Fruit fly (Drosophila melanogaster) whole organism, embryonic: ENCODE data around the gene P5CDh1.

Experiments
- C15 ChIP-seq: fragments of 200-800 bp; sonication (Bioruptor generic); IDR thresholded peaks from 3 replicates; pipeline ENCODE4 v1.3.6; 2022; ENCODE audit warnings: missing biosample characterization, missing genetic modification characterization
- CG10267 ChIP-seq: fragments of 200-800 bp; sonication (Bioruptor generic); optimal IDR thresholded peaks from 2 replicates; lab custom pipeline; 2018; ENCODE audit warnings: missing biosample characterization, mild to moderate bottlenecking, missing genetic modification characterization, moderate library complexity
- CG11085 ChIP-seq: fragments of 200-800 bp; sonication (Bioruptor generic); IDR thresholded peaks from 2 replicates; pipeline ENCODE4 v1.3.6; 2022; ENCODE audit warnings: missing biosample characterization, missing genetic modification characterization
- CG12104 ChIP-seq: fragments of 200-800 bp; sonication (Bioruptor generic); optimal IDR thresholded peaks from 3 replicates; lab custom pipeline; 2016; ENCODE audit warnings: missing biosample characterization, missing genetic modification characterization
- CG13424 ChIP-seq: fragments of 200-800 bp; sonication (Bioruptor generic); optimal IDR thresholded peaks from 2 replicates; lab custom pipeline; 2019; ENCODE audit warnings: missing biosample characterization, mild to moderate bottlenecking, missing genetic modification characterization, moderate library complexity
- CG13775 ChIP-seq: fragments of 200-800 bp; sonication (Bioruptor generic); optimal IDR thresholded peaks from 3 replicates; lab custom pipeline; 2017; ENCODE audit warnings: missing biosample characterization, mild to moderate bottlenecking, missing genetic modification characterization
- CG14965 ChIP-seq: fragments of 200-800 bp; sonication (Bioruptor generic); optimal IDR thresholded peaks from 2 replicates; lab custom pipeline; 2016; ENCODE audit warnings: missing biosample characterization, missing genetic modification characterization, borderline replicate concordance
- CG18764 ChIP-seq: fragments of 200-800 bp; sonication (Bioruptor generic); optimal IDR thresholded peaks from 3 replicates; lab custom pipeline; 2016; ENCODE audit warnings: missing biosample characterization, missing genetic modification characterization
- CG30020 ChIP-seq: fragments of 200-800 bp; optimal IDR thresholded peaks from 2 replicates; lab custom pipeline; 2019; ENCODE audit warnings: missing biosample characterization, mild to moderate bottlenecking, missing genetic modification characterization, moderate library complexity
- CG31388 ChIP-seq: fragments of 200-800 bp; sonication (Bioruptor generic); optimal IDR thresholded peaks from 2 replicates; lab custom pipeline; 2016; ENCODE audit warnings: missing biosample characterization, missing genetic modification characterization
- CG31441 ChIP-seq: fragments of 200-800 bp; sonication (Bioruptor generic); IDR thresholded peaks from 2 replicates; pipeline ENCODE4 v1.3.6; 2022; ENCODE audit warnings: missing biosample characterization, missing genetic modification characterization
- CG3407 ChIP-seq: fragments of 200-800 bp; sonication (Bioruptor generic); optimal IDR thresholded peaks from 2 replicates; lab custom pipeline; 2018; ENCODE audit warnings: missing biosample characterization, mild to moderate bottlenecking, missing genetic modification characterization
- CG34376 ChIP-seq: fragments of 200-800 bp; sonication (Bioruptor generic); optimal IDR thresholded peaks from 2 replicates; lab custom pipeline; 2018; ENCODE audit warnings: missing biosample characterization, mild to moderate bottlenecking, missing genetic modification characterization
- CG4854 ChIP-seq: fragments of 200-800 bp; sonication (Bioruptor generic); optimal IDR thresholded peaks from 2 replicates; lab custom pipeline; 2016; ENCODE audit warnings: missing biosample characterization, missing genetic modification characterization, inconsistent platforms
- CG6813 ChIP-seq: fragments of 200-800 bp; sonication (Bioruptor generic); optimal IDR thresholded peaks from 2 replicates; lab custom pipeline; 2017; ENCODE audit warnings: missing biosample characterization, missing genetic modification characterization, mild to moderate bottlenecking, moderate library complexity, missing genetic modification reagents
- CG7556 ChIP-seq: fragments of 200-800 bp; sonication (Bioruptor generic); optimal IDR thresholded peaks from 2 replicates; lab custom pipeline; 2017; ENCODE audit warnings: missing biosample characterization, mild to moderate bottlenecking, missing genetic modification characterization
- CG7839 ChIP-seq: fragments of 200-800 bp; sonication (Bioruptor generic); optimal IDR thresholded peaks from 3 replicates; lab custom pipeline; 2018; ENCODE audit warnings: missing biosample characterization, mild to moderate bottlenecking, missing genetic modification characterization, moderate library complexity
- CG8944 ChIP-seq: fragments of 200-800 bp; sonication (Bioruptor generic); optimal IDR thresholded peaks from 3 replicates; lab custom pipeline; 2016; ENCODE audit warnings: missing biosample characterization, missing genetic modification characterization
- CG9437 ChIP-seq: fragments of 200-800 bp; sonication (Bioruptor generic); optimal IDR thresholded peaks from 2 replicates; lab custom pipeline; 2018; ENCODE audit warnings: missing biosample characterization, mild to moderate bottlenecking, missing genetic modification characterization
- Camta ChIP-seq: fragments of 200-800 bp; sonication (Bioruptor generic); optimal IDR thresholded peaks from 2 replicates; lab custom pipeline; 2016; ENCODE audit warnings: missing biosample characterization, missing genetic modification characterization
- Dbx ChIP-seq: fragments of 200-800 bp; sonication (Bioruptor generic); IDR thresholded peaks from 3 replicates; pipeline ENCODE4 v1.3.6; 2022; ENCODE audit warnings: missing biosample characterization, missing genetic modification characterization
- Dp ChIP-seq: fragments of 200-800 bp; sonication (Bioruptor generic); optimal IDR thresholded peaks from 2 replicates; lab custom pipeline; 2018; ENCODE audit warnings: missing biosample characterization, mild to moderate bottlenecking, missing genetic modification characterization, moderate library complexity
- Gug ChIP-seq: fragments of 200-800 bp; sonication (Bioruptor generic); IDR thresholded peaks from 4 replicates; pipeline ENCODE4 v1.3.6; 2022; ENCODE audit warnings: missing biosample characterization, missing genetic modification characterization
- HLHmδ ChIP-seq: fragments of 200-800 bp; sonication (Bioruptor generic); optimal IDR thresholded peaks from 2 replicates; lab custom pipeline; 2018; ENCODE audit warnings: missing biosample characterization, mild to moderate bottlenecking, missing genetic modification characterization, moderate library complexity
- Hand ChIP-seq: fragments of 200-800 bp; sonication (Bioruptor generic); optimal IDR thresholded peaks from 2 replicates; lab custom pipeline; 2017; ENCODE audit warnings: mild to moderate bottlenecking, missing biosample characterization, missing genetic modification reagents, missing genetic modification characterization
- HmgZ ChIP-seq: fragments of 200-800 bp; sonication (Bioruptor generic); optimal IDR thresholded peaks from 2 replicates; lab custom pipeline; 2018; ENCODE audit warnings: missing biosample characterization, mild to moderate bottlenecking, missing genetic modification characterization
- Hr3 ChIP-seq: fragments of 200-800 bp; sonication (Bioruptor generic); optimal IDR thresholded peaks from 3 replicates; lab custom pipeline; 2016; ENCODE audit warnings: missing biosample characterization, missing genetic modification characterization
- Max ChIP-seq: fragments of 200-800 bp; sonication (Bioruptor generic); optimal IDR thresholded peaks from 2 replicates; lab custom pipeline; 2016; ENCODE audit warnings: missing biosample characterization, mild to moderate bottlenecking, missing genetic modification characterization
- Med ChIP-seq: fragments of 200-800 bp; sonication (Bioruptor generic); peaks from one replicate; lab custom pipeline; 2016; ENCODE audit warnings: missing biosample characterization, missing genetic modification characterization, mild to moderate bottlenecking, inconsistent platforms, moderate library complexity
- PHDP ChIP-seq: fragments of 200-800 bp; sonication (Bioruptor generic); optimal IDR thresholded peaks from 3 replicates; lab custom pipeline; 2018; ENCODE audit warnings: missing biosample characterization, mild to moderate bottlenecking, missing genetic modification characterization, moderate library complexity
- Poxn ChIP-seq: fragments of 200-800 bp; sonication (Bioruptor generic); IDR thresholded peaks from 2 replicates; pipeline ENCODE4 v1.3.6; 2022; ENCODE audit warnings: missing biosample characterization, missing genetic modification characterization
- Sin3A ChIP-seq: fragments of >200 bp; optimal IDR thresholded peaks from 2 replicates; lab custom pipeline; 2018
- Six4 ChIP-seq: fragments of 200-800 bp; sonication (Bioruptor generic); optimal IDR thresholded peaks from 2 replicates; lab custom pipeline; 2016; ENCODE audit warnings: missing biosample characterization, missing genetic modification characterization
- Sry-δ ChIP-seq: fragments of 200-800 bp; sonication (Bioruptor generic); optimal IDR thresholded peaks from 2 replicates; lab custom pipeline; 2016; ENCODE audit warnings: missing biosample characterization, missing genetic modification characterization
- Stat92E ChIP-seq, 3 experiments: fragments of >200 bp in 2 of 3; fragments of 200-800 bp in 1 of 3; sonication (Bioruptor generic) in 1 of 3; optimal IDR thresholded peaks; 2 replicates each; lab custom pipeline; 2017 to 2019; ENCODE audit warnings: missing biosample characterization in 3 of 3, missing genetic modification characterization in 3 of 3, mild to moderate bottlenecking in 1 of 3, moderate library complexity in 1 of 3
- Xbp1 ChIP-seq: fragments of 200-800 bp; sonication (Bioruptor generic); optimal IDR thresholded peaks from 3 replicates; lab custom pipeline; 2016; ENCODE audit warnings: missing biosample characterization, mild to moderate bottlenecking, missing genetic modification characterization
- Xrp1 ChIP-seq: fragments of 200-800 bp; sonication (Bioruptor generic); IDR thresholded peaks from 2 replicates; pipeline ENCODE4 v1.3.6; 2022; ENCODE audit warnings: missing biosample characterization, missing genetic modification characterization
- bsh ChIP-seq, 2 experiments: fragments of 200-800 bp; sonication (Bioruptor generic); optimal IDR thresholded peaks; 2 replicates each; lab custom pipeline; 2017 to 2018; ENCODE audit warnings: mild to moderate bottlenecking in 2 of 2, missing biosample characterization in 2 of 2, missing genetic modification characterization in 2 of 2, moderate library complexity in 1 of 2
- crol ChIP-seq: fragments of 200-800 bp; sonication (Bioruptor generic); IDR thresholded peaks from 2 replicates; pipeline ENCODE4 v1.3.6; 2022; ENCODE audit warnings: missing biosample characterization, missing genetic modification characterization
- cwo ChIP-seq: fragments of 200-800 bp; sonication (Bioruptor generic); optimal IDR thresholded peaks from 3 replicates; lab custom pipeline; 2017; ENCODE audit warnings: missing biosample characterization, missing genetic modification characterization, mild to moderate bottlenecking, moderate library complexity, missing genetic modification reagents
- disco-r ChIP-seq: fragments of 200-800 bp; sonication (Bioruptor generic); optimal IDR thresholded peaks from 2 replicates; lab custom pipeline; 2016; ENCODE audit warnings: missing biosample characterization, missing genetic modification characterization
- dmrt11E ChIP-seq: fragments of 200-800 bp; sonication (Bioruptor generic); optimal IDR thresholded peaks from 3 replicates; lab custom pipeline; 2018; ENCODE audit warnings: missing biosample characterization, mild to moderate bottlenecking, missing genetic modification characterization, moderate library complexity
- org-1 ChIP-seq: fragments of 200-800 bp; sonication (Bioruptor generic); optimal IDR thresholded peaks from 2 replicates; lab custom pipeline; 2017; ENCODE audit warnings: missing biosample characterization, missing genetic modification characterization
- otp ChIP-seq: fragments of 200-800 bp; sonication (Bioruptor generic); IDR thresholded peaks from 3 replicates; pipeline ENCODE4, ENCODE4 v1.3.6; 2022; ENCODE audit warnings: missing biosample characterization, missing genetic modification characterization
- phol ChIP-seq: fragments of 200-800 bp; sonication (Bioruptor generic); optimal IDR thresholded peaks from 3 replicates; lab custom pipeline; 2018; ENCODE audit warnings: missing biosample characterization, mild to moderate bottlenecking, missing genetic modification characterization, moderate library complexity
- psq ChIP-seq: fragments of 200-800 bp; sonication (Bioruptor generic); optimal IDR thresholded peaks from 2 replicates; lab custom pipeline; 2017; ENCODE audit warnings: missing biosample characterization, missing genetic modification characterization
- pzg ChIP-seq: fragments of 200-800 bp; sonication (Bioruptor generic); optimal IDR thresholded peaks from 3 replicates; lab custom pipeline; 2018; ENCODE audit warnings: missing biosample characterization, mild to moderate bottlenecking, missing genetic modification characterization, moderate library complexity
- sob ChIP-seq: fragments of 200-800 bp; sonication (Bioruptor generic); IDR thresholded peaks from 2 replicates; pipeline ENCODE4 v1.3.6; 2022; ENCODE audit warnings: missing biosample characterization, missing genetic modification characterization
- tgo ChIP-seq: fragments of 200-800 bp; sonication (Bioruptor generic); IDR thresholded peaks from 3 replicates; pipeline ENCODE4 v1.3.6; 2022; ENCODE audit warnings: missing biosample characterization, missing genetic modification characterization
- wek ChIP-seq: fragments of 200-800 bp; sonication (Bioruptor generic); optimal IDR thresholded peaks from 3 replicates; lab custom pipeline; 2018; ENCODE audit warnings: missing biosample characterization, mild to moderate bottlenecking, missing genetic modification characterization, moderate library complexity

The P5CDh1 gene

DNA sequence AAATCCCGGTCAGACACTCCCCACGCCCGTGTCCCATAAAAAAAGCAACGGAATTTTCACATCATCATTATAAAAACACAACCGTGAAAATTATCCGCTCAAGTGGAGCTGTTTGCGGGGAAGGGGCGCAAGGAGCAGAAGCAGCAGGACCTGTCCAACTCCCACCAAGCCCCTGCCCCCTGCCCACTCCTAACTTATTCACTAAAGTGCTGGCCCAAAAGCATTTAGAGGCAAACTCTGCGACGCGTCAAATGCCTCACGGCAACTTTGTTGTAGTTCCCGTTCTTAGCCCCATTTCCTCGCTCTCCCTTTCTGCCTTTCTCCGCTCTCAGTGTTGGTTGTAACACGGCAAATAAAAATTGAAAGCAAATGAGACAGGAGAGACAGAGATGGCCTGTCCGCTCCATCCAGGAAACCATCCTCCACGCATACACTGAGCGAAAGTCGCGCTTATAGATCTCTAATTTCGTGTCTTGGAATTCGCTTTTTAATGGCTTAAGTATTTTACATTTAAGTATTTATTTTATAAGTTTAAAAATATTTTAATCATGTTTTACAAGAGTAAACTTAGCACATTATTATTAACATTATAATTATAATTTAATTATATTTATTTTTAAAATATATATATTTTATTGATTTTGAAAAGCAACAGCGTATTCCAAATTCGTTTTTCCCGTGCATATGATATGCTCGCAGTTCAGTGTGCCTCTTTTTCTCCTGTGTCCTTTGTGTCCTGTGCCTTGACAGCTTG, 18.3 kb upstream of the P5CDh1 start:
- TF ChIP-seq Hand (GFP tag; lab: Kevin White, UChicago) (peak; percentile 22), Xbp1 (GFP tag; lab: Kevin White, UChicago) (peak; percentile 6), Xrp1 (GFP tag; lab: Robert Waterston, UW) (no peak; the same call in 1 of the 2 replicates), disco-r (no peak), sob (GFP tag; lab: Robert Waterston, UW) (no peak), psq (GFP tag; lab: Kevin White, UChicago) (no peak), pzg (GFP tag; lab: Kevin White, UChicago) (no peak), CG4854 (no peak), C15 (GFP tag; lab: Robert Waterston, UW) (no peak), CG14965 (GFP tag; lab: Kevin White, UChicago) (no peak), Stat92E (GFP tag; optimal IDR thresholded peaks at IDR 0.05; lab: Kevin White, UChicago) (no peak), CG7839 (tag; lab: Kevin White, UChicago) (peak; percentile 60), Gug (GFP tag; lab: Robert Waterston, UW) (no peak), otp (GFP tag; lab: Robert Waterston, UW) (no peak), org-1 (GFP tag; lab: Kevin White, UChicago) (no peak), Sin3A (lab: Kevin White, UChicago) (no peak), CG10267 (tag; lab: Kevin White, UChicago) (peak; percentile 25), CG9437 (GFP tag; lab: Kevin White, UChicago) (peak; percentile 38), cwo (GFP tag; lab: Kevin White, UChicago) (peak; percentile 54), dmrt11E (no peak), CG3407 (GFP tag; lab: Kevin White, UChicago) (no peak), Dp (GFP tag; lab: Kevin White, UChicago) (no peak), CG11085 (GFP tag; lab: Robert Waterston, UW) (no peak), Med (no peak), CG7556 (GFP tag; lab: Kevin White, UChicago) (peak; percentile 79), Poxn (GFP tag; lab: Robert Waterston, UW) (no peak), Six4 (no peak), Max (GFP tag; lab: Kevin White, UChicago) (no peak), wek (GFP tag; lab: Kevin White, UChicago) (no peak), bsh (GFP tag; optimal IDR thresholded peaks at IDR 0.05; lab: Kevin White, UChicago) (no peak), CG30020 (tag; lab: Kevin White, UChicago) (no peak), Sry-δ (no peak), tgo (GFP tag; lab: Robert Waterston, UW) (no peak; the same call in 2 of the 3 replicates), CG31388 (GFP tag; lab: Kevin White, UChicago) (no peak), Hr3 (GFP tag; lab: Kevin White, UChicago) (peak; percentile 47), CG18764 (GFP tag; lab: Kevin White, UChicago) (no peak), CG34376 (GFP tag; lab: Kevin White, UChicago) (no peak), Dbx (GFP tag; lab: Robert Waterston, UW) (no peak), PHDP (no peak), phol (peak; percentile 35), CG8944 (GFP tag; lab: Kevin White, UChicago) (no peak), CG13424 (tag; lab: Kevin White, UChicago) (peak; percentile 57), crol (GFP tag; lab: Robert Waterston, UW) (peak; percentile 74), HmgZ (tag; lab: Kevin White, UChicago) (no peak), CG12104 (GFP tag; lab: Kevin White, UChicago) (peak; percentile 12), CG6813 (GFP tag; lab: Kevin White, UChicago) (peak; percentile 36), CG13775 (GFP tag; lab: Kevin White, UChicago) (peak; percentile 13), HLHmδ (no peak), Camta (GFP tag; lab: Kevin White, UChicago) (no peak), CG31441 (GFP tag; lab: Robert Waterston, UW) (no peak; the same call in 1 of the 2 replicates)
